Fruit fly (Drosophila melanogaster): ENCODE data around the gene tow.

Gene tow

dm6 chr3L:6963792-6964487, 21.3 kb downstream of the tow start (continued):
- peak; percentile 10; the same call in 1 of the 3 replicates for TF ChIP-seq jigr1 (GFP tag; IDR thresholded peaks at IDR 0.05)
- 0 out of 2 replicates have a peak, but pooled peaks have one; percentile 57 for TF ChIP-seq CkIIα-i1 (GFP tag; IDR thresholded peaks at IDR 0.05)
- peak; percentile 73 for TF ChIP-seq CG3281 (GFP tag; optimal IDR thresholded peaks at IDR 0.05)
- TF ChIP-seq Dp (GFP tag; optimal IDR thresholded peaks at IDR 0.05): no peak
- peak; percentile 52; the same call in 2 of the 4 replicates for TF ChIP-seq Gug (GFP tag; IDR thresholded peaks at IDR 0.05)
- TF ChIP-seq Abd-B (GFP tag; optimal IDR thresholded peaks at IDR 0.05): peak; percentile 68
- TF ChIP-seq D19B (GFP tag; optimal IDR thresholded peaks at IDR 0.05): peak; percentile 6
- TF ChIP-seq CG1529 (GFP tag; optimal IDR thresholded peaks at IDR 0.05): peak; percentile 77
- no peak for TF ChIP-seq Kr (GFP tag; optimal IDR thresholded peaks at IDR 0.05)
- TF ChIP-seq slbo (GFP tag; IDR thresholded peaks at IDR 0.05): peak; percentile 74
- TF ChIP-seq Sry-β (GFP tag; optimal IDR thresholded peaks at IDR 0.05): peak; percentile 34
- TF ChIP-seq prd (optimal IDR thresholded peaks at IDR 0.05): no peak
- peak; percentile 79 for TF ChIP-seq prd (GFP tag; IDR thresholded peaks at IDR 0.05)
- TF ChIP-seq CG13123 (GFP tag; optimal IDR thresholded peaks at IDR 0.05): peak; percentile 69
- peak; percentile 64; the same call in 1 of the 2 replicates for TF ChIP-seq ranshi (GFP tag; IDR thresholded peaks at IDR 0.05)
- peak; percentile 72 for TF ChIP-seq Spps (tag; optimal IDR thresholded peaks at IDR 0.05)
- no peak for TF ChIP-seq CG16813 (GFP tag; IDR thresholded peaks at IDR 0.05; ENCODE audit: partially characterized antibody)
- TF ChIP-seq Dek (tag; optimal IDR thresholded peaks at IDR 0.05): peak; percentile 71
- TF ChIP-seq Usf (GFP tag; optimal IDR thresholded peaks at IDR 0.05): peak; percentile 54
- peak; percentile 63 for TF ChIP-seq CG18764 (GFP tag; optimal IDR thresholded peaks at IDR 0.05)
- no peak for TF ChIP-seq CG7745 (tag; optimal IDR thresholded peaks at IDR 0.05)
- TF ChIP-seq CG10209 (GFP tag; optimal IDR thresholded peaks at IDR 0.05): peak; percentile 87
- TF ChIP-seq CG10267 (tag; optimal IDR thresholded peaks at IDR 0.05): peak; percentile 75
- peak; percentile 48 for TF ChIP-seq Fer2 (tag; optimal IDR thresholded peaks at IDR 0.05)
- TF ChIP-seq CG1603 (tag; optimal IDR thresholded peaks at IDR 0.05): peak; percentile 94
- peak; percentile 73 for TF ChIP-seq ERR (GFP tag; optimal IDR thresholded peaks at IDR 0.05)
- TF ChIP-seq CG2875 (GFP tag; optimal IDR thresholded peaks at IDR 0.05): peak; percentile 79
- peak; percentile 22 for TF ChIP-seq CG31365 (tag; optimal IDR thresholded peaks at IDR 0.05)
- TF ChIP-seq vnd (GFP tag; IDR thresholded peaks at IDR 0.05; ENCODE audit: partially characterized antibody): no peak
- TF ChIP-seq Ets97D (GFP tag; optimal IDR thresholded peaks at IDR 0.05): peak; percentile 32
- TF ChIP-seq CG4854 (GFP tag; optimal IDR thresholded peaks at IDR 0.05): peak; percentile 71
- TF ChIP-seq gt (GFP tag; IDR thresholded peaks at IDR 0.05): no peak
- TF ChIP-seq Hmr (GFP tag; optimal IDR thresholded peaks at IDR 0.05): peak; percentile 80
- TF ChIP-seq CG17612 (GFP tag; IDR thresholded peaks at IDR 0.05): peak; percentile 36; the same call in 1 of the 2 replicates
- TF ChIP-seq Meics (GFP tag; optimal IDR thresholded peaks at IDR 0.05): peak; percentile 81
- peak; percentile 72 for TF ChIP-seq CG10654 (GFP tag; optimal IDR thresholded peaks at IDR 0.05)
- TF ChIP-seq CG6765 (GFP tag; optimal IDR thresholded peaks at IDR 0.05): peak; percentile 54
- TF ChIP-seq Oli (tag; optimal IDR thresholded peaks at IDR 0.05): peak; percentile 84
- no peak; the same call in 1 of the 2 replicates for TF ChIP-seq CG10321 (GFP tag; IDR thresholded peaks at IDR 0.05)
- peak; percentile 98 for TF ChIP-seq sens (GFP tag)
- TF ChIP-seq Xbp1 (GFP tag; optimal IDR thresholded peaks at IDR 0.05): peak; percentile 85
- no peak for TF ChIP-seq lbe (GFP tag; optimal IDR thresholded peaks at IDR 0.05)
- TF ChIP-seq sima (GFP tag; optimal IDR thresholded peaks at IDR 0.05): peak; percentile 27
- peak; percentile 33 for TF ChIP-seq emc (GFP tag; optimal IDR thresholded peaks at IDR 0.05)
- TF ChIP-seq CG8478 (optimal IDR thresholded peaks at IDR 0.05): peak; percentile 86
- TF ChIP-seq kay (GFP tag; optimal IDR thresholded peaks at IDR 0.05): peak; percentile 66
- TF ChIP-seq CG42726 (GFP tag; IDR thresholded peaks at IDR 0.05; ENCODE audit: partially characterized antibody): no peak
- TF ChIP-seq stc (GFP tag; IDR thresholded peaks at IDR 0.05): peak; percentile 64; the same call in 1 of the 2 replicates
- peak; percentile 67 for TF ChIP-seq CG32767 (GFP tag; IDR thresholded peaks at IDR 0.05)
- no peak for TF ChIP-seq Neu2 (GFP tag; optimal IDR thresholded peaks at IDR 0.05; ENCODE audit: borderline replicate concordance)
